Fruit fly (Drosophila melanogaster) whole organism, pupa: Measurements from ENCODE around the gene zf30C.

Source experiments
- CG17806 ChIP-seq: fragments of 200-800 bp; sonication (Bioruptor generic); optimal IDR thresholded peaks from 2 replicates; lab custom pipeline; 2018; ENCODE audit warnings: missing biosample characterization, mild to moderate bottlenecking, missing genetic modification characterization, moderate library complexity
- CG32121 ChIP-seq: fragments of 200-800 bp; sonication (Bioruptor generic); IDR thresholded peaks from 2 replicates; pipeline ENCODE4 v1.3.6; 2022; ENCODE audit warnings: missing biosample characterization, missing genetic modification characterization
- CG4496 ChIP-seq: fragments of 200-800 bp; sonication (Bioruptor generic); IDR thresholded peaks from 3 replicates; pipeline ENCODE4 v1.3.6; 2022; ENCODE audit warnings: missing biosample characterization, missing genetic modification characterization
- EcR ChIP-seq: fragments of 200-800 bp; sonication (Bioruptor generic); optimal IDR thresholded peaks from 3 replicates; lab custom pipeline; 2019; ENCODE audit warnings: missing biosample characterization, missing genetic modification characterization, mild to moderate bottlenecking, moderate library complexity, missing genetic modification reagents
- Pif1A ChIP-seq: fragments of 200-800 bp; sonication (Bioruptor generic); optimal IDR thresholded peaks from 3 replicates; lab custom pipeline; 2016; ENCODE audit warnings: missing biosample characterization, missing genetic modification characterization
- Pif1B ChIP-seq: fragments of 200-800 bp; sonication (Bioruptor generic); optimal IDR thresholded peaks from 3 replicates; lab custom pipeline; 2016; ENCODE audit warnings: missing biosample characterization, missing genetic modification characterization
- gl ChIP-seq: fragments of 200-800 bp; sonication (Bioruptor generic); optimal IDR thresholded peaks from 2 replicates; lab custom pipeline; 2018; ENCODE audit warnings: missing biosample characterization, mild to moderate bottlenecking, missing genetic modification characterization

DNA sequence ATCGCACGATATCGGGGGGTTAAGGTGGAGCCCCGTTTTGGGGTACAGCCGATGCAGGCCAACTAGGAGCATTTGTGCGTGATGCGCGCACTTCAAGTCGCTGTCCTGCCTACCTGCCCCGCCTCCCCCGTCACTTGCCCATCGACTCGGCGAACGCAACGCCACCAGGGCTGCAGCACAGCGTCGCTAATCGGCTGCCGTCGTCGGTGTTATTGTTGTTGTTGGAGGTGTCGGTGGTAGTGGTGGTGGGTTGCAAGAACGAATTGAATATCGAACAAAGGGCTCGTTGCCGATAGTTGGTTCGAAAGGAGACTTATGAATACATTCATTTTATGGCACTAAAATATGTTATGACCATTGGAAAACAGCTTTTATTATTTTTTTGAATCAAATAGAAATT, 714 bp downstream of the zf30C start:
- peak; percentile 45 for TF ChIP-seq EcR (GFP tag; lab: Kevin White, UChicago)
- peak; percentile 51 for TF ChIP-seq CG4496 (GFP tag; lab: Robert Waterston, UW)
- no peak for TF ChIP-seq Pif1A (GFP tag; lab: Kevin White, UChicago)
- no peak for TF ChIP-seq CG17806 (tag; lab: Kevin White, UChicago)
- peak; percentile 63 for TF ChIP-seq CG32121 (GFP tag; lab: Robert Waterston, UW)
- no peak for TF ChIP-seq gl (tag; lab: Kevin White, UChicago)
- TF ChIP-seq Pif1B (GFP tag; lab: Kevin White, UChicago): peak; percentile 15
